Worm (Caenorhabditis elegans) whole organism, midembryonic: ENCODE measurements around the gene ZC155.2.

Source experiments
- T22C8.4 ChIP-seq: fragments of 200-800 bp; sonication (Bioruptor generic); IDR thresholded peaks from 2 replicates; pipeline ENCODE4 v1.3.6; 2022; ENCODE audit warnings: missing genetic modification characterization, missing compliant biosample characterization
- cog-1 ChIP-seq: sonication (generic microtip); optimal IDR thresholded peaks from 2 replicates; lab custom pipeline; 2016; ENCODE audit warnings: missing genetic modification characterization, missing compliant biosample characterization
- tab-1 ChIP-seq: fragments of 200-800 bp; sonication (Bioruptor generic); IDR thresholded peaks from 2 replicates; pipeline ENCODE4 v1.3.6; 2022; ENCODE audit warnings: missing genetic modification characterization, missing compliant biosample characterization
- ztf-23 ChIP-seq: fragments of 200-800 bp; sonication (Bioruptor generic); IDR thresholded peaks from 2 replicates; pipeline ENCODE4 v1.3.6; 2022; ENCODE audit warnings: missing genetic modification reagents, missing genetic modification characterization, missing compliant biosample characterization

DNA sequence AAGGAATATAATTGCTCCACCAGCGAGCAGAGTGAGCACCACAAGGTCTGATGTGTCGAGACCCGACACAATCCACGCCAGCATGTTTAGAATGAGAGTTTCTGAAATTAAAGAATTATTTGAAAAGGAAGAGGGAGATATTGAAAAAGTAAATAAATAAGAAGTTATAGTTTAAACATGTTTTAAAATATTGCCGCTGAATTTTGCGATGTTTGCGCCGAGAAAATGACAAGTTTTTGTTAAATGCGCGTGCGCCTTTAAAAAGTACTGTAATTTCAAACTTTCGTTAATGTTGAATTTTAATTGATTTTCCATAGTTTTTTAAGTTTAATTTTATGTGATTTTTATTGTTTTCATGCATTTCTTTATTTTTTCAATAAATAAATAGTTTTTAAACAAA lies 19.2 kb upstream of the ZC155.2 start, which contains the start of gene emb-8:
- no peak for TF ChIP-seq ztf-23 (GFP tag; lab: Robert Waterston, UW)
- TF ChIP-seq T22C8.4 (GFP tag; lab: Robert Waterston, UW), result no peak
- no peak for TF ChIP-seq tab-1 (GFP tag; lab: Robert Waterston, UW)
- TF ChIP-seq cog-1 (tag; lab: Kevin White, UChicago), result no peak
